Worm (Caenorhabditis elegans): ENCODE results near the gene pals-18.
"Not testable (repeated sequence)": the region's sequence is repeated elsewhere in the genome, so short reads cannot be mapped to it uniquely, and the experiment has no call there.

The pals-18 gene

ce11 chrIII:1403108-1403507 lies at the start of gene pals-18:
Gene pals-18 (plus strand): TSS chrIII:1403408.
- TF ChIP-seq him-1 (tag; optimal IDR thresholded peaks at IDR 0.05) (no peak), dao-5 (tag; optimal IDR thresholded peaks at IDR 0.05) (no peak)

DNA sequence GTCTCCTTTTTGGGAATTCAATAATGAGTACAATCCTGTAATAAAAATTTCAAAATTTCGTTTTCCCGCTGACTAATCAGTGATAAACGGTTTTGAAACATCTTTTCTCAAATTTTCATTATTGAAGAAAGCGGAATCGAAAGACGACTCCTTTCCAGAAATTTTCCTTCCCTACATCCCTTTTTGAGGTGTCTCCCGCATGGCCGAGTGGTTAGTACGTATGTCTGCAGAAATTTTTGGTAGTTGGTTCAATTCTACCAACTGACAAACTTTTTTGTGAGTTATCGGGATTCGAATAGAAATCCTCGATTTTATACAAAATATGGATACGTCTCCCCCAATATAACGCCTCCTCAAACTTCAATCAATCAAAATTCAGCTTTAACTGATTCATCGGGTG lies 48.7 kb upstream of the pals-18 start:
- no peak for TF ChIP-seq him-1 (tag; optimal IDR thresholded peaks at IDR 0.05)
- TF ChIP-seq dao-5 (tag; optimal IDR thresholded peaks at IDR 0.05), result no peak
- no peak for TF ChIP-seq W03F9.2 (tag; optimal IDR thresholded peaks at IDR 0.05)

DNA sequence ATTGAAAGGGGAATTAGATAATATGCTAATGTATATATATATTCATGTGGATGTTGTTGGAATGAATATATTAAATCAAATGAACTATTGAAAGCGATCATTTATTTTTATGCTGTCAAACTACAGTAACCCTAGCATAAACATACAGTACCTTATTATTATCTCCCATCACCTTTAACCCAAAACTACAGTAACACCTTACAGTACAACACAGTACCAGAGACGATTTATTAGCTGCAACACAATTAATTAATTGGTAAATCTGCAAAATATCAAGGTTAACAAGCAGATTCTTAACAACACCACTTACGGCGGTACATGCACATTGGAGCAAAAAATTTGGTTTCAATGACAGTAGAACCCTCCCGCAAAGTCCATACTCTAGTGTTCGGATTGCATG lies 47.9 kb upstream of the pals-18 start, which contains the start of gene Y82E9BL.1:
Gene Y82E9BL.1, minus strand, starts transcription at position 101 of the 400 bp plus-strand sequence.
- TF ChIP-seq W03F9.2 (tag; optimal IDR thresholded peaks at IDR 0.05), result no peak

DNA sequence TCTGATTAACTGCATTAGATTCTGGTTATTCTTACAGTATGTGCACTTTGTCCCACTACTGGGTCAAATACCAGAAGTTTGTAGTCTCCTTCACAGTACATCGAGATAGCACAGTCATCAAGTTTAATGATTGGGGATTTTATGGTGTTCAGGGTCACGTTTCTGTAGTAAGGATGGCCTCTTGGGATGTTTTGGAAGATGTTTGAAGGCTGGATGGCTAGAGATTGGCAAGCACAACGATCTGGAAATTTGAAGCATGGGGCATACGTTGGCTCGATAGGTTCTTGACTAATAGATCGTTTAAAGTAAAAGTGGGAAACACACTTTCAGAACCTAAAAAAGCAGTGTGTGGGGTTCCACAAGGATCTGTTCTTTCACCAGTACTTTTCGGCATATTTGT lies 45.2 kb upstream of the pals-18 start, which contains the start of gene Y82E9BR.8:
Gene Y82E9BR.8, minus strand, starts transcription at position 101 of the 400 bp plus-strand sequence.
- not testable (repeated sequence) for TF ChIP-seq him-1, dao-5, W03F9.2 (tag; optimal IDR thresholded peaks at IDR 0.05)

ce11 chrIII:1359669-1360068 lies 43.5 kb upstream of the pals-18 start, which contains the start of gene Y82E9BR.9:
Gene Y82E9BR.9 (minus strand): TSS chrIII:1359769.
- no peak for TF ChIP-seq W03F9.2 (tag; optimal IDR thresholded peaks at IDR 0.05)
- TF ChIP-seq him-1 (tag; optimal IDR thresholded peaks at IDR 0.05), result no peak
- TF ChIP-seq dao-5 (tag; optimal IDR thresholded peaks at IDR 0.05), result no peak

DNA sequence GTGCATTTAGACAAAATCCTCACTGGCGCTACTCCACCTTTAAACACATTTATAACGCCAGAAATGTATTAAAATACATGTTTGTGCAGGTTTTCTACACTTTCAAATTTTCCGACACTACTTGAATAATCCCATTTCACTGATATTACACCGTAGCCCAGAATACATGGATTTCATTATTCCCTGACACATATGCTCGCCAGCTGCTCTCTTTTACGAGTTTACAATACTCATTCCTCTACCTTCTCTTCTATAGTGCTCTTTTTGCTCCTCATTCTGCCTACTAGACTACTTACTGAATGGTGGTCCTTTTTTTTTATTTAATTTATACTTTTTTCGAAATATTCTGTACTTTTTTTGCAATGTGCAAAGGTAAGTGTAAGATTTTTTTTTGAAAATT lies 30.6 kb upstream of the pals-18 start:
- TF ChIP-seq W03F9.2 (tag; optimal IDR thresholded peaks at IDR 0.05) (no peak), him-1 (tag; optimal IDR thresholded peaks at IDR 0.05) (no peak), dao-5 (tag; optimal IDR thresholded peaks at IDR 0.05) (no peak)

ce11 chrIII:1374355-1374807 lies 28.8 kb upstream of the pals-18 start, which contains the start of gene Y82E9BR.20:
Gene Y82E9BR.20 (plus strand): TSS chrIII:1374405.
- TF ChIP-seq W03F9.2 (tag; optimal IDR thresholded peaks at IDR 0.05) (no peak), him-1 (tag; optimal IDR thresholded peaks at IDR 0.05) (no peak), dao-5 (tag; optimal IDR thresholded peaks at IDR 0.05) (no peak)

DNA sequence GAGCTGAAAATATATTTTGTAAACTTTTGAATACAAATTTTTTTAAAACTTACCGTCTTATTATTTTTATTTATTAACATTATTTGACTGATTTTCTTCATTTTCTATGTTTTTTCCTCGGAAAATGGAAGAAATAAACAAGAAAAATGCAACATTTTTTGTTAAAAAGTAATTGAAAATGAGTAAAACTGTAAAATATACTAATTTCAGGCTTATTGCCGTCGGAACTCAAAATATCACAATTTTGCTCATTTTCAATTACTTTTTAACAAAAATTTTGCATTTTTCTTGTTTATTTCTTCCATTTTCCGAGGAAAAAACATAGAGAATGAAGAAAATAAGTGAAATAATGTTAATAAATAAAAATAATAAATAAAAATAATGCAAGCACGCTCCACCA lies 27.7 kb upstream of the pals-18 start, which contains the start of gene Y82E9BR.10:
Gene Y82E9BR.10, minus strand, starts transcription at position 101 of the 400 bp plus-strand sequence.
- not testable (repeated sequence) for TF ChIP-seq W03F9.2, dao-5, him-1 (tag; optimal IDR thresholded peaks at IDR 0.05)

DNA sequence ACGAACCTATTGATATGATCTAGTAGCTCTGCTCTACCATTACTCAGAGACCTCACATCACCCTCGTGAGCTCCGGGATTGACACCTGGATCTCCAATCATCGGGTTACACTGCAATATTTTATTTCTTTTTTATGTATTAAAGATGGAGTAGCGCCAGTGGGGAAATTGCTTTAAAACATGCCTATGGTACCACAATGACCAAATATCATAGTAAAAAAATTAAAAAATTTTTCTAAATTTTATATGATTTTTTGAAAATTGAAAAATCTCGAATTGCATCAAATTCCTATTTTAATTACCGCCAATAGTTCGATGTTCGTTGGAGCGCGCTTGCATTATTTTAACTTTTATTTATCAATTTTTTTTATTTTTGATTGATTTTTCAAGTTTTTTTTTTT lies 25.3 kb upstream of the pals-18 start, which contains the start of gene pals-40:
Gene pals-40, minus strand, starts transcription at position 101 of the 400 bp plus-strand sequence.
- TF ChIP-seq W03F9.2, him-1, dao-5 (tag; optimal IDR thresholded peaks at IDR 0.05): not testable (repeated sequence)

DNA sequence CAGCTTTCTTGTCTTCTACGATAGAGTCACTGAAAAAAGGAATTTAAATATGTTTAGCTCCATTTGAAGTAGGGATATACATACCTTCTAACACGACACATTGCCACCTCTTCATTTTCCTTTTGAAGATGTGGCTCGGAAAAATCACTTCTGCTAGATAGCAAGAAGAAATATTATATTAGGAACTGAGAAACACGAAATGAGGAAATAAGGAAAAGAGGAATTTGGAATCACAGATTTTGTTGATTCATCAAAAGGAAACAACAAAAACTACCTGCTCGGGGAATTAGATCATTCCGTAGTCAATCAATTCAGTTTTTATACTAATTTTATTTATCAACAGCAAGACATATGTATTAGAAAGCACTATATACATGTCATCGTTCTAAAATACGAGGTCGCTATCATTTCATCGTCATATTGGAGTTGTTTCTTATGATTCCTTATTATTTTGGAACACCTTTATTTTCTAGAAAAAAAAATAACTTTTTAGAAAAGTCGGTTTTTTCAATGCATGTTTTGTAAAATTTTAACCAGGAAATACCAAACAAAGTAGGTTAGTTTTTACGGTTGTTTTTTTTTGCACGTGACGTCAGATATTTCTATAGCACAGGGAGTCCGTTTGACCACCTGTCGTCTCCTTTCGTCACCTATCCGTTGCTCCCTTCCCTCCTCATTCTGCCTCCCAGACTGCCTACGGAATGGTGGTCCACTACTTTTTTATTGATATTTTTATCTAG lies 22.5 kb upstream of the pals-18 start, which contains the start of the genes pals-21 and Y82E9BR.6:
Gene pals-21, minus strand, starts transcription at position 101 of the 740 bp plus-strand sequence.
Gene Y82E9BR.6, plus strand, starts transcription at position 690 of the 740 bp plus-strand sequence.
- no peak for TF ChIP-seq him-1 (tag; optimal IDR thresholded peaks at IDR 0.05)
- no peak for TF ChIP-seq W03F9.2 (tag; optimal IDR thresholded peaks at IDR 0.05)
- no peak for TF ChIP-seq dao-5 (tag; optimal IDR thresholded peaks at IDR 0.05)

DNA sequence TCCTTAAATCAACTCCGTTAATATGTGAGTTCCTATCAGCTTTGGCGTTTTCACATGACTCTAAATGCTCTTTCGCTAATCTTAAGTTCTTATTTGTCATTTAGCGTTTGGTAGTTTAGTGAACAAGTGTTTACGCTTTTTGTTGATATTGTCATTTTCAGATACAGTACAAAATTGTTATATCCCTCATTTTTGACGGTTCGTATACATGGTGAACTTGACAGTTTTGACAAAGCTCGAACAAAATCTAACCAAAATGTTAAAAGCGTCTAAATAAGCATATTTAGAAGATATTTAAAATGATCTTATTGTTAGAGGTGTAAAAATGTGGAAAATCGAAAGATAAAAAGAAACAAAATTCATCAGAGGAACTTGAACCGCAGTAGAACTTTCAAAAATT lies 19.7 kb upstream of the pals-18 start:
- TF ChIP-seq dao-5 (tag; optimal IDR thresholded peaks at IDR 0.05), result no peak
- no peak for TF ChIP-seq W03F9.2 (tag; optimal IDR thresholded peaks at IDR 0.05)
- no peak for TF ChIP-seq him-1 (tag; optimal IDR thresholded peaks at IDR 0.05)

DNA sequence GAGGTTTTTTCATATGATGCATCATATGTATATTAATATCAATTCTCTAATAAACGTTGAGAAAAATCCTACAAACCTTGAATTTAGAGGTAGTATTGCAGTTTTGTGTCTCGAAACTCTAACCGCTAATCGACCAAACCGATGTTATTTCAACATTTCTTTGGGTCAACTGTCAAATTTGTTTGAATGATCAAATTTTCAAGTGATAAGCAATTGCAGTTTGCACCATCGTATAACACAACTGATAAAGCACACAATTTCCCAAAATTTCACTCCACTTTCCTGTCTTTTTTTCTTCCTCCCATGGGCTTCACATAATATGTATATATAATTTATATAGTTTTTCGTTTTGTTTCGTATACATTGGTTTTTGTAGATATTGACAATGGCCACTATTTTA lies 19.1 kb upstream of the pals-18 start, which contains the start of the genes fbxa-138 and Y82E9BR.5:
Gene fbxa-138, minus strand, starts transcription at position 161 of the 400 bp plus-strand sequence.
Gene Y82E9BR.5, plus strand, starts transcription at position 279 of the 400 bp plus-strand sequence.
- TF ChIP-seq him-1 (tag; optimal IDR thresholded peaks at IDR 0.05), result no peak
- no peak for TF ChIP-seq W03F9.2 (tag; optimal IDR thresholded peaks at IDR 0.05)
- TF ChIP-seq dao-5 (tag; optimal IDR thresholded peaks at IDR 0.05), result no peak

ce11 chrIII:1384694-1385093 lies 18.5 kb upstream of the pals-18 start:
- TF ChIP-seq W03F9.2 (tag; optimal IDR thresholded peaks at IDR 0.05), result no peak
- no peak for TF ChIP-seq dao-5 (tag; optimal IDR thresholded peaks at IDR 0.05)
- TF ChIP-seq him-1 (tag; optimal IDR thresholded peaks at IDR 0.05), result no peak
